Fruit fly (Drosophila melanogaster) whole organism, adult: Measurements from ENCODE around the gene CG11560.

Source experiments
- CG11617 ChIP-seq: fragments of 200-800 bp; sonication (Bioruptor generic); optimal IDR thresholded peaks from 2 replicates; lab custom pipeline; 2017; ENCODE audit warnings: mild to moderate bottlenecking, missing biosample characterization, missing genetic modification reagents, missing genetic modification characterization
- CG12768 ChIP-seq: fragments of 200-800 bp; sonication (Bioruptor generic); optimal IDR thresholded peaks from 2 replicates; lab custom pipeline; 2017; ENCODE audit warnings: missing biosample characterization, missing genetic modification characterization, mild to moderate bottlenecking, moderate library complexity, missing genetic modification reagents
- CG14711 ChIP-seq: fragments of 200-800 bp; sonication (Bioruptor generic); optimal IDR thresholded peaks from 2 replicates; lab custom pipeline; 2018; ENCODE audit warnings: missing biosample characterization, mild to moderate bottlenecking, missing genetic modification characterization, moderate library complexity
- CG1620 ChIP-seq: fragments of 200-800 bp; sonication (Bioruptor generic); optimal IDR thresholded peaks from 2 replicates; lab custom pipeline; 2016; ENCODE audit warnings: missing biosample characterization, missing genetic modification characterization
- CG33017 ChIP-seq: fragments of 200-800 bp; sonication (Bioruptor generic); optimal IDR thresholded peaks from 2 replicates; lab custom pipeline; 2018; ENCODE audit warnings: missing biosample characterization, mild to moderate bottlenecking, missing genetic modification characterization, moderate library complexity
- CG5204 ChIP-seq: fragments of 200-800 bp; sonication (Bioruptor generic); optimal IDR thresholded peaks from 2 replicates; lab custom pipeline; 2016; ENCODE audit warnings: missing biosample characterization, missing genetic modification characterization
- CG7045 ChIP-seq: fragments of 200-800 bp; sonication (Bioruptor generic); optimal IDR thresholded peaks from 2 replicates; lab custom pipeline; 2017; ENCODE audit warnings: missing biosample characterization, mild to moderate bottlenecking, missing genetic modification characterization
- CG7101 ChIP-seq: fragments of 200-800 bp; sonication (Bioruptor generic); optimal IDR thresholded peaks from 2 replicates; lab custom pipeline; 2018; ENCODE audit warnings: missing biosample characterization, mild to moderate bottlenecking, missing genetic modification characterization, moderate library complexity
- Clk ChIP-seq: fragments of 200-800 bp; sonication (Bioruptor generic); optimal IDR thresholded peaks from 2 replicates; lab custom pipeline; 2017; ENCODE audit warnings: missing biosample characterization, missing genetic modification characterization
- Crg-1 ChIP-seq: fragments of 200-800 bp; sonication (Bioruptor generic); optimal IDR thresholded peaks from 2 replicates; lab custom pipeline; 2016; ENCODE audit warnings: missing biosample characterization, missing genetic modification characterization
- Hr96 ChIP-seq: fragments of 200-800 bp; sonication (Bioruptor generic); optimal IDR thresholded peaks from 2 replicates; lab custom pipeline; 2016; ENCODE audit warnings: missing biosample characterization, missing genetic modification characterization
- Mnt ChIP-seq: fragments of 200-800 bp; sonication (Bioruptor generic); optimal IDR thresholded peaks from 2 replicates; lab custom pipeline; 2016; ENCODE audit warnings: missing biosample characterization, mild to moderate bottlenecking, missing genetic modification characterization
- bab1 ChIP-seq: fragments of 200-800 bp; sonication (Bioruptor generic); optimal IDR thresholded peaks from 3 replicates; lab custom pipeline; 2019; ENCODE audit warnings: missing biosample characterization, mild to moderate bottlenecking, missing genetic modification characterization, moderate library complexity
- cic ChIP-seq: fragments of 200-800 bp; sonication (Bioruptor generic); optimal IDR thresholded peaks from 2 replicates; lab custom pipeline; 2017; ENCODE audit warnings: missing biosample characterization, mild to moderate bottlenecking, missing genetic modification characterization, moderate library complexity
- cnc ChIP-seq, 2 experiments: fragments of >200 bp; optimal IDR thresholded peaks; 2 replicates each; lab custom pipeline; 2017
- kay ChIP-seq: fragments of 200-800 bp; sonication (Bioruptor generic); peaks from one replicate; lab custom pipeline; 2016; ENCODE audit warnings: missing biosample characterization, missing genetic modification characterization, borderline replicate concordance
- ovo ChIP-seq: fragments of 200-800 bp; sonication (Bioruptor generic); optimal IDR thresholded peaks from 2 replicates; lab custom pipeline; 2016; ENCODE audit warnings: missing biosample characterization, missing genetic modification characterization
- pad ChIP-seq: fragments of 200-800 bp; sonication (Bioruptor generic); optimal IDR thresholded peaks from 3 replicates; lab custom pipeline; 2017; ENCODE audit warnings: missing biosample characterization, missing genetic modification characterization, mild to moderate bottlenecking, moderate library complexity, missing genetic modification reagents
- tj ChIP-seq: fragments of 200-800 bp; sonication (Bioruptor generic); optimal IDR thresholded peaks from 3 replicates; lab custom pipeline; 2017; ENCODE audit warnings: missing biosample characterization, mild to moderate bottlenecking, missing genetic modification characterization, moderate library complexity
- toe ChIP-seq: fragments of 200-800 bp; sonication (Bioruptor generic); optimal IDR thresholded peaks from 2 replicates; lab custom pipeline; 2016; ENCODE audit warnings: missing biosample characterization, missing genetic modification characterization

The CG11560 gene

dm6 chr3L:12119875-12120485 lies at the start of gene CG11560:
CG11560 (plus strand) TSS chr3L:12120019.
- no peak for TF ChIP-seq CG7101 (tag; lab: Kevin White, UChicago)
- no peak for TF ChIP-seq pad (GFP tag; lab: Kevin White, UChicago)
- no peak for TF ChIP-seq CG33017 (tag; lab: Kevin White, UChicago)
- no peak for TF ChIP-seq Mnt (GFP tag; lab: Kevin White, UChicago)
- peak; percentile 3 for TF ChIP-seq CG14711 (tag; lab: Kevin White, UChicago)
- TF ChIP-seq Hr96 (GFP tag; lab: Kevin White, UChicago): no peak
- no peak for TF ChIP-seq CG1620 (GFP tag; lab: Kevin White, UChicago)
- peak; percentile 25 for TF ChIP-seq bab1 (GFP tag; lab: Kevin White, UChicago)
- TF ChIP-seq toe: no peak
- no peak for TF ChIP-seq CG11617 (GFP tag; lab: Kevin White, UChicago)

dm6 chr3L:12072388-12072787 lies 47.4 kb upstream of the CG11560 start:
- TF ChIP-seq CG33017 (tag; lab: Kevin White, UChicago): no peak
- no peak for TF ChIP-seq bab1 (GFP tag; lab: Kevin White, UChicago)

dm6 chr3L:12073076-12073475 lies 46.7 kb upstream of the CG11560 start:
- TF ChIP-seq CG5204 (no peak), Crg-1 (no peak), CG12768 (GFP tag; lab: Kevin White, UChicago) (no peak), Hr96 (GFP tag; lab: Kevin White, UChicago) (no peak), CG33017 (tag; lab: Kevin White, UChicago) (no peak), ovo (GFP tag; lab: Kevin White, UChicago) (no peak)

- TF ChIP-seq pad (GFP tag; lab: Kevin White, UChicago) (peak; percentile 12), CG33017 (tag; lab: Kevin White, UChicago) (peak; percentile 30), CG11617 (GFP tag; lab: Kevin White, UChicago) (no peak), CG12768 (GFP tag; lab: Kevin White, UChicago) (peak; percentile 77), Hr96 (GFP tag; lab: Kevin White, UChicago) (no peak), ovo (GFP tag; lab: Kevin White, UChicago) (no peak), CG7045 (GFP tag; lab: Kevin White, UChicago) (peak; percentile 45), kay (GFP tag; lab: Kevin White, UChicago) (peak; percentile 36), bab1 (GFP tag; lab: Kevin White, UChicago) (peak; percentile 5), CG1620 (GFP tag; lab: Kevin White, UChicago) (no peak), tj (peak; percentile 51), CG7101 (tag; lab: Kevin White, UChicago) (peak; percentile 45), toe (no peak), Mnt (GFP tag; lab: Kevin White, UChicago) (peak; percentile 1), cic (peak; percentile 55), Crg-1 (no peak), CG14711 (tag; lab: Kevin White, UChicago) (peak; percentile 20)
Measured at dm6 chr3L:12073861-12074633, 45.8 kb upstream of the CG11560 start.

dm6 chr3L:12074952-12075351 lies 44.9 kb upstream of the CG11560 start:
- no peak for TF ChIP-seq ovo (GFP tag; lab: Kevin White, UChicago)
- TF ChIP-seq CG7045 (GFP tag; lab: Kevin White, UChicago): peak; percentile 38
- TF ChIP-seq toe: peak; percentile 59
- TF ChIP-seq bab1 (GFP tag; lab: Kevin White, UChicago): peak; percentile 69
- TF ChIP-seq CG12768 (GFP tag; lab: Kevin White, UChicago): peak; percentile 5
- no peak for TF ChIP-seq Clk (GFP tag; lab: Kevin White, UChicago)
- TF ChIP-seq tj: peak; percentile 95
- TF ChIP-seq CG1620 (GFP tag; lab: Kevin White, UChicago): peak; percentile 17

- TF ChIP-seq CG7101 (tag; lab: Kevin White, UChicago) (no peak), CG11617 (GFP tag; lab: Kevin White, UChicago) (no peak), Hr96 (GFP tag; lab: Kevin White, UChicago) (no peak), cnc (optimal IDR thresholded peaks at IDR 0.05; lab: Kevin White, UChicago) (no peak), CG14711 (tag; lab: Kevin White, UChicago) (no peak), ovo (GFP tag; lab: Kevin White, UChicago) (no peak), CG12768 (GFP tag; lab: Kevin White, UChicago) (no peak), Clk (GFP tag; lab: Kevin White, UChicago) (no peak)
Measured at dm6 chr3L:12076312-12076711, 43.5 kb upstream of the CG11560 start.

- TF ChIP-seq CG7101 (tag; lab: Kevin White, UChicago) (peak; percentile 63), CG14711 (tag; lab: Kevin White, UChicago) (peak; percentile 62), CG7045 (GFP tag; lab: Kevin White, UChicago) (no peak), tj (peak; percentile 86), Hr96 (GFP tag; lab: Kevin White, UChicago) (no peak), cic (no peak), ovo (GFP tag; lab: Kevin White, UChicago) (no peak), CG11617 (GFP tag; lab: Kevin White, UChicago) (peak; percentile 49), CG1620 (GFP tag; lab: Kevin White, UChicago) (peak; percentile 14), kay (GFP tag; lab: Kevin White, UChicago) (peak; percentile 64), CG33017 (tag; lab: Kevin White, UChicago) (no peak), Mnt (GFP tag; lab: Kevin White, UChicago) (no peak), Clk (GFP tag; lab: Kevin White, UChicago) (no peak), Crg-1 (no peak), bab1 (GFP tag; lab: Kevin White, UChicago) (peak; percentile 20), CG12768 (GFP tag; lab: Kevin White, UChicago) (no peak), CG5204 (no peak), toe (no peak), cnc (optimal IDR thresholded peaks at IDR 0.05; lab: Kevin White, UChicago) (peak in 1 of 2 experiments; percentile 10), pad (GFP tag; lab: Kevin White, UChicago) (peak; percentile 26)
Measured at dm6 chr3L:12077348-12077747, 42.5 kb upstream of the CG11560 start.
